Worm (Caenorhabditis elegans) whole organism, early embryonic: Measurements from ENCODE around the gene set-21.
A peak's percentile ranks its signal among the peaks of the same experiment; 100 is the strongest.

Experiments used
- B0310.2 ChIP-seq: sonication (generic microtip); optimal IDR thresholded peaks from 2 replicates; lab custom pipeline; 2016; ENCODE audit warnings: mild to moderate bottlenecking, missing genetic modification characterization, missing compliant biosample characterization
- F13C5.2 ChIP-seq: sonication (generic microtip); optimal IDR thresholded peaks from 2 replicates; lab custom pipeline; 2017; ENCODE audit warnings: mild to moderate bottlenecking, missing genetic modification characterization, inconsistent platforms, missing compliant biosample characterization
- aly-1 ChIP-seq: sonication (generic microtip); optimal IDR thresholded peaks from 2 replicates; lab custom pipeline; 2016; ENCODE audit warnings: missing genetic modification characterization, missing compliant biosample characterization
- ama-1 ChIP-seq: fragments of 150-350 bp; optimal IDR thresholded peaks from 2 replicates; lab custom pipeline; 2014
- ceh-13 ChIP-seq: fragments of 200-800 bp; sonication (Bioruptor generic); optimal IDR thresholded peaks from 2 replicates; lab custom pipeline; 2018; ENCODE audit warnings: mild to moderate bottlenecking, missing genetic modification characterization, missing compliant biosample characterization
- ceh-36 ChIP-seq: sonication (generic microtip); optimal IDR thresholded peaks from 2 replicates; lab custom pipeline; 2016; ENCODE audit warnings: missing genetic modification characterization, inconsistent platforms, missing compliant biosample characterization
- ets-7 ChIP-seq: sonication (generic microtip); optimal IDR thresholded peaks from 2 replicates; lab custom pipeline; 2016; ENCODE audit warnings: missing genotype, missing genetic modification characterization, missing compliant biosample characterization
- flt-1 ChIP-seq: fragments of 200-800 bp; sonication (Bioruptor generic); IDR thresholded peaks from 2 replicates; pipeline ENCODE4 v1.3.6; 2022; ENCODE audit warnings: missing genetic modification characterization, missing compliant biosample characterization
- hmbx-1 ChIP-seq: sonication (generic microtip); optimal IDR thresholded peaks from 2 replicates; lab custom pipeline; 2016; ENCODE audit warnings: mild to moderate bottlenecking, missing genetic modification characterization, missing compliant biosample characterization
- hmg-4 ChIP-seq: fragments of 200-800 bp; sonication (Bioruptor generic); optimal IDR thresholded peaks from 2 replicates; lab custom pipeline; 2018; ENCODE audit warnings: mild to moderate bottlenecking, missing genetic modification characterization, missing compliant biosample characterization
- hnd-1 ChIP-seq: sonication (generic microtip); optimal IDR thresholded peaks from 2 replicates; lab custom pipeline; 2016; ENCODE audit warnings: missing genetic modification characterization, missing compliant biosample characterization
- pes-1 ChIP-seq: fragments of 200-800 bp; sonication (Bioruptor generic); IDR thresholded peaks from 2 replicates; pipeline ENCODE4 v1.3.6; 2022; ENCODE audit warnings: missing genetic modification reagents, missing genetic modification characterization, missing compliant biosample characterization
- scrt-1 ChIP-seq: fragments of 200-800 bp; sonication (Bioruptor generic); IDR thresholded peaks from 2 replicates; pipeline ENCODE4 v1.3.6; 2022; ENCODE audit warnings: missing genetic modification characterization, missing compliant biosample characterization
- sea-1 ChIP-seq: fragments of 200-800 bp; sonication (Bioruptor generic); conservative IDR thresholded peaks from 2 replicates; pipeline ENCODE4 v1.3.6; 2022; ENCODE audit warnings: missing genetic modification characterization, missing compliant biosample characterization
- tbx-11 ChIP-seq: fragments of 200-800 bp; sonication (Bioruptor generic); IDR thresholded peaks from 2 replicates; pipeline ENCODE4 v1.3.6; 2022; ENCODE audit warnings: missing genetic modification characterization, missing compliant biosample characterization
- tbx-37 ChIP-seq: fragments of 200-800 bp; sonication (Bioruptor generic); conservative IDR thresholded peaks from 2 replicates; pipeline ENCODE4 v1.3.6; 2022; ENCODE audit warnings: missing genetic modification reagents, missing genetic modification characterization, missing compliant biosample characterization
- tra-4 ChIP-seq: sonication (generic microtip); optimal IDR thresholded peaks from 2 replicates; lab custom pipeline; 2017; ENCODE audit warnings: missing genetic modification characterization, missing compliant biosample characterization

Gene set-21

ce11 chrIV:4405126-4405525, 14.5 kb downstream of the set-21 start, which contains the start of gene Y24D9A.7:
Y24D9A.7 (minus strand) TSS chrIV:4405171.
- no peak for TF ChIP-seq hmbx-1 (tag; lab: Kevin White, UChicago)
- no peak for TF ChIP-seq ceh-36 (tag; lab: Kevin White, UChicago)
- no peak for TF ChIP-seq scrt-1
- TF ChIP-seq tra-4 (tag; lab: Kevin White, UChicago), result no peak
- TF ChIP-seq ceh-13, result no peak
- TF ChIP-seq F13C5.2, result no peak
- no peak for TF ChIP-seq tbx-37 (GFP tag; lab: Robert Waterston, UW)
- no peak for TF ChIP-seq hmg-4 (GFP tag; lab: Kevin White, UChicago)
- TF ChIP-seq pes-1, result no peak
- no peak for TF ChIP-seq aly-1
- TF ChIP-seq flt-1, result no peak
- TF ChIP-seq ets-7, result no peak
- TF ChIP-seq sea-1 (GFP tag; lab: Robert Waterston, UW), result no peak
- no peak for TF ChIP-seq ama-1
- no peak for TF ChIP-seq hnd-1 (tag; lab: Kevin White, UChicago)
- TF ChIP-seq tbx-11, result no peak
- no peak for TF ChIP-seq B0310.2 (tag; lab: Kevin White, UChicago)

- TF ChIP-seq ceh-13 (no peak), flt-1 (no peak), hmg-4 (GFP tag; lab: Kevin White, UChicago) (no peak), sea-1 (GFP tag; lab: Robert Waterston, UW) (no peak), hnd-1 (tag; lab: Kevin White, UChicago) (no peak), tbx-37 (GFP tag; lab: Robert Waterston, UW) (no peak), F13C5.2 (peak; percentile 71), tbx-11 (0 out of 2 replicates have a peak, but pooled peaks have one; percentile 33)
Measured at ce11 chrIV:4406054-4406539, 15.5 kb downstream of the set-21 start.

ce11 chrIV:4407055-4407461, 16.4 kb downstream of the set-21 start:
- TF ChIP-seq sea-1 (GFP tag; lab: Robert Waterston, UW) (0 out of 2 replicates have a peak, but pooled peaks have one; percentile 43), B0310.2 (tag; lab: Kevin White, UChicago) (no peak)

ce11 chrIV:4408714-4409113, 18.1 kb downstream of the set-21 start:
- TF ChIP-seq tbx-11, result no peak
- TF ChIP-seq ceh-13, result no peak
- no peak for TF ChIP-seq F13C5.2
- no peak for TF ChIP-seq ets-7
- TF ChIP-seq aly-1, result no peak
- no peak for TF ChIP-seq flt-1
- TF ChIP-seq tbx-37 (GFP tag; lab: Robert Waterston, UW), result no peak
- TF ChIP-seq B0310.2 (tag; lab: Kevin White, UChicago), result no peak
- no peak for TF ChIP-seq tra-4 (tag; lab: Kevin White, UChicago)
- TF ChIP-seq hmg-4 (GFP tag; lab: Kevin White, UChicago), result no peak
- no peak for TF ChIP-seq ceh-36 (tag; lab: Kevin White, UChicago)
- TF ChIP-seq pes-1, result no peak
- TF ChIP-seq ama-1, result no peak

- TF ChIP-seq hmbx-1 (tag; lab: Kevin White, UChicago), result no peak
- TF ChIP-seq scrt-1, result no peak
- TF ChIP-seq tbx-37 (GFP tag; lab: Robert Waterston, UW), result no peak
- no peak for TF ChIP-seq ceh-36 (tag; lab: Kevin White, UChicago)
- no peak for TF ChIP-seq ama-1
- TF ChIP-seq tbx-11, result no peak
- no peak for TF ChIP-seq ets-7
- TF ChIP-seq ceh-13, result no peak
- no peak for TF ChIP-seq hmg-4 (GFP tag; lab: Kevin White, UChicago)
- TF ChIP-seq F13C5.2, result no peak
- TF ChIP-seq tra-4 (tag; lab: Kevin White, UChicago), result no peak
- TF ChIP-seq hnd-1 (tag; lab: Kevin White, UChicago), result no peak
- TF ChIP-seq aly-1, result no peak
- TF ChIP-seq pes-1, result no peak
- TF ChIP-seq sea-1 (GFP tag; lab: Robert Waterston, UW), result no peak
- TF ChIP-seq flt-1, result no peak
- TF ChIP-seq B0310.2 (tag; lab: Kevin White, UChicago), result no peak
Measured at ce11 chrIV:4410526-4410925, 19.9 kb downstream of the set-21 start.

ce11 chrIV:4411311-4411947, 20.8 kb downstream of the set-21 start:
- TF ChIP-seq ceh-36 (tag; lab: Kevin White, UChicago), result no peak
- TF ChIP-seq F13C5.2, result no peak
- TF ChIP-seq tbx-37 (GFP tag; lab: Robert Waterston, UW), result no peak
- no peak for TF ChIP-seq aly-1
- no peak for TF ChIP-seq pes-1
- TF ChIP-seq tbx-11, result no peak
- TF ChIP-seq ama-1, result no peak
- TF ChIP-seq hmg-4 (GFP tag; lab: Kevin White, UChicago), result no peak
- no peak for TF ChIP-seq ets-7
- no peak for TF ChIP-seq ceh-13

ce11 chrIV:4411948-4412335, 21.3 kb downstream of the set-21 start:
- TF ChIP-seq ceh-13 (no peak), scrt-1 (0 out of 2 replicates have a peak, but pooled peaks have one; percentile 5)

- TF ChIP-seq flt-1 (no peak), hmbx-1 (tag; lab: Kevin White, UChicago) (no peak), hnd-1 (tag; lab: Kevin White, UChicago) (no peak), hmg-4 (GFP tag; lab: Kevin White, UChicago) (no peak), ceh-13 (no peak), aly-1 (no peak), pes-1 (no peak), tbx-37 (GFP tag; lab: Robert Waterston, UW) (no peak), ceh-36 (tag; lab: Kevin White, UChicago) (no peak), tbx-11 (no peak), ets-7 (no peak)
Measured at ce11 chrIV:4413114-4413513, 22.5 kb downstream of the set-21 start.
